Worm (Caenorhabditis elegans) whole organism, young adult: ENCODE measurements around the gene srd-11.

ENCODE experiments used
- B0035.1 ChIP-seq: sonication (generic microtip); optimal IDR thresholded peaks from 2 replicates; lab custom pipeline; 2016; ENCODE audit warnings: missing genetic modification characterization, mild to moderate bottlenecking, missing compliant biosample characterization, missing genotype, missing genetic modification reagents
- F39B2.1 ChIP-seq: fragments of 200-800 bp; sonication (Bioruptor generic); IDR thresholded peaks from 2 replicates; pipeline ENCODE4 v1.3.6; 2022; ENCODE audit warnings: missing genetic modification reagents, missing genetic modification characterization, missing compliant biosample characterization
- F52B5.7 ChIP-seq: sonication (generic microtip); optimal IDR thresholded peaks from 2 replicates; lab custom pipeline; 2016; ENCODE audit warnings: mild to moderate bottlenecking, missing genetic modification characterization, missing compliant biosample characterization
- F55B11.4 ChIP-seq: sonication (generic microtip); optimal IDR thresholded peaks from 2 replicates; lab custom pipeline; 2016; ENCODE audit warnings: missing compliant biosample characterization, missing genetic modification characterization, borderline replicate concordance; ENCODE audit not compliant: insufficient read depth
- F57C9.4 ChIP-seq: sonication (generic microtip); optimal IDR thresholded peaks from 2 replicates; lab custom pipeline; 2017; ENCODE audit warnings: mild to moderate bottlenecking, missing genetic modification characterization, missing compliant biosample characterization
- K12H6.12 ChIP-seq: fragments of 200-800 bp; sonication (Bioruptor generic); optimal IDR thresholded peaks from 2 replicates; lab custom pipeline; 2018; ENCODE audit warnings: mild to moderate bottlenecking, missing genetic modification characterization, missing compliant biosample characterization
- Y53G8AR.9 ChIP-seq: fragments of 200-800 bp; sonication (Bioruptor generic); conservative IDR thresholded peaks from 2 replicates; pipeline ENCODE4 v1.3.6; 2022; ENCODE audit warnings: missing genetic modification reagents, missing genetic modification characterization, missing compliant biosample characterization
- Y56A3A.18 ChIP-seq: fragments of 200-800 bp; sonication (Bioruptor generic); IDR thresholded peaks from 2 replicates; pipeline ENCODE4 v1.3.6; 2022; ENCODE audit warnings: missing genetic modification reagents, missing genetic modification characterization, missing compliant biosample characterization
- ama-1 ChIP-seq, 3 experiments: fragments of 150-350 bp in 1 of 3; sonication (generic microtip) in 2 of 3; optimal IDR thresholded peaks; 2 replicates each; lab custom pipeline; 2014 to 2018; ENCODE audit warnings: missing biosample characterization in 2 of 3, missing genetic modification characterization in 2 of 3, missing genetic modification reagents in 2 of 3
- atf-7 ChIP-seq: sonication (generic microtip); optimal IDR thresholded peaks from 2 replicates; lab custom pipeline; 2017; ENCODE audit warnings: mild to moderate bottlenecking, missing genetic modification characterization, missing compliant biosample characterization
- athp-1 ChIP-seq: sonication (generic microtip); optimal IDR thresholded peaks from 2 replicates; lab custom pipeline; 2017; ENCODE audit warnings: mild to moderate bottlenecking, missing genetic modification characterization, missing compliant biosample characterization
- attf-3 ChIP-seq: fragments of 200-800 bp; sonication (Bioruptor generic); conservative IDR thresholded peaks from 2 replicates; pipeline ENCODE4 v1.3.6; 2022; ENCODE audit warnings: missing genetic modification reagents, missing genetic modification characterization, missing compliant biosample characterization
- attf-5 ChIP-seq: fragments of 200-800 bp; sonication (Bioruptor generic); optimal IDR thresholded peaks from 2 replicates; lab custom pipeline; 2018; ENCODE audit warnings: mild to moderate bottlenecking, missing genetic modification characterization, missing compliant biosample characterization
- attf-6 ChIP-seq: fragments of 200-800 bp; sonication (Bioruptor generic); IDR thresholded peaks from 2 replicates; pipeline ENCODE4 v1.3.6; 2022; ENCODE audit warnings: missing genetic modification reagents, missing genetic modification characterization, missing compliant biosample characterization
- cebp-1 ChIP-seq, 2 experiments: fragments of 200-800 bp in 1 of 2; sonication (Bioruptor generic) in 1 of 2; sonication (generic microtip) in 1 of 2; IDR thresholded peaks in 1 of 2; optimal IDR thresholded peaks in 1 of 2; 2 replicates each; pipeline versions ENCODE4 v1.3.6 to Lab custom; 2017 to 2022; ENCODE audit warnings: missing compliant biosample characterization in 2 of 2, missing genetic modification characterization in 2 of 2, mild to moderate bottlenecking in 1 of 2, missing genetic modification reagents in 1 of 2, moderate library complexity in 1 of 2
- ceh-27 ChIP-seq: fragments of 200-800 bp; sonication (Bioruptor generic); optimal IDR thresholded peaks from 2 replicates; lab custom pipeline; 2018; ENCODE audit warnings: mild to moderate bottlenecking, missing genetic modification characterization, moderate library complexity, missing compliant biosample characterization
- die-1 ChIP-seq: sonication (generic microtip); optimal IDR thresholded peaks from 2 replicates; lab custom pipeline; 2016; ENCODE audit warnings: missing genotype, mild to moderate bottlenecking, missing genetic modification characterization, missing compliant biosample characterization
- dpff-1 ChIP-seq: sonication (generic microtip); optimal IDR thresholded peaks from 2 replicates; lab custom pipeline; 2017; ENCODE audit warnings: mild to moderate bottlenecking, missing genetic modification characterization, missing compliant biosample characterization
- efl-1 ChIP-seq: fragments of 150-350 bp; optimal IDR thresholded peaks from 2 replicates; lab custom pipeline; 2014; ENCODE audit warnings: missing biosample characterization, missing genetic modification reagents, missing genetic modification characterization
- egl-44 ChIP-seq: fragments of 200-800 bp; sonication (Bioruptor generic); IDR thresholded peaks from 2 replicates; pipeline ENCODE4 v1.3.6; 2022; ENCODE audit warnings: missing genetic modification reagents, missing genetic modification characterization, missing compliant biosample characterization
- fkh-3 ChIP-seq: sonication (generic microtip); optimal IDR thresholded peaks from 2 replicates; lab custom pipeline; 2016; ENCODE audit warnings: mild to moderate bottlenecking, missing genetic modification characterization, missing compliant biosample characterization
- him-1 ChIP-seq: sonication (generic microtip); optimal IDR thresholded peaks from 2 replicates; lab custom pipeline; 2016; ENCODE audit warnings: missing genotype, missing genetic modification reagents, missing genetic modification characterization, missing compliant biosample characterization
- hrde-1 ChIP-seq: sonication (generic microtip); optimal IDR thresholded peaks from 2 replicates; lab custom pipeline; 2016; ENCODE audit warnings: missing genetic modification characterization, mild to moderate bottlenecking, missing compliant biosample characterization, moderate library complexity, missing genotype, missing genetic modification reagents, borderline replicate concordance
- let-526 ChIP-seq: fragments of 200-800 bp; sonication (Bioruptor generic); IDR thresholded peaks from 2 replicates; pipeline ENCODE4 v1.3.6; 2022; ENCODE audit warnings: missing genetic modification reagents, missing genetic modification characterization, missing compliant biosample characterization
- lin-40 ChIP-seq: sonication (generic microtip); optimal IDR thresholded peaks from 2 replicates; lab custom pipeline; 2016; ENCODE audit warnings: missing genetic modification characterization, mild to moderate bottlenecking, missing compliant biosample characterization, missing genotype, missing genetic modification reagents
- lin-54 ChIP-seq: fragments of 200-800 bp; sonication (Bioruptor generic); optimal IDR thresholded peaks from 2 replicates; lab custom pipeline; 2018; ENCODE audit warnings: mild to moderate bottlenecking, missing genetic modification characterization, missing compliant biosample characterization
- lsl-1 ChIP-seq: fragments of 200-800 bp; sonication (Bioruptor generic); optimal IDR thresholded peaks from 2 replicates; lab custom pipeline; 2018; ENCODE audit warnings: mild to moderate bottlenecking, missing genetic modification characterization, moderate library complexity, missing compliant biosample characterization
- madf-6 ChIP-seq: fragments of 200-800 bp; sonication (Bioruptor generic); IDR thresholded peaks from 2 replicates; pipeline ENCODE4 v1.3.6; 2022; ENCODE audit warnings: missing genetic modification reagents, missing genetic modification characterization, missing compliant biosample characterization
- mcd-1 ChIP-seq: fragments of 200-800 bp; sonication (Bioruptor generic); IDR thresholded peaks from 2 replicates; pipeline ENCODE4 v1.3.6; 2022; ENCODE audit warnings: missing genetic modification reagents, missing genetic modification characterization, missing compliant biosample characterization
- mxl-1 ChIP-seq: sonication (generic microtip); optimal IDR thresholded peaks from 2 replicates; lab custom pipeline; 2016; ENCODE audit warnings: missing genetic modification characterization, missing compliant biosample characterization
- nfyb-1 ChIP-seq: fragments of 200-800 bp; sonication (Bioruptor generic); IDR thresholded peaks from 2 replicates; pipeline ENCODE4 v1.3.6; 2022; ENCODE audit warnings: missing genetic modification reagents, missing genetic modification characterization, missing compliant biosample characterization
- nhr-27 ChIP-seq: fragments of 200-800 bp; sonication (Bioruptor generic); optimal IDR thresholded peaks from 2 replicates; lab custom pipeline; 2018; ENCODE audit warnings: mild to moderate bottlenecking, missing genetic modification characterization, moderate library complexity, missing compliant biosample characterization
- nhr-90 ChIP-seq: sonication (generic microtip); optimal IDR thresholded peaks from 2 replicates; lab custom pipeline; 2016; ENCODE audit warnings: missing genotype, mild to moderate bottlenecking, missing genetic modification characterization, missing compliant biosample characterization
- pha-4 ChIP-seq: fragments of 150-350 bp; sonication (generic microtip); optimal IDR thresholded peaks from 2 replicates; lab custom pipeline; 2014; ENCODE audit warnings: missing biosample characterization, missing genetic modification reagents, missing genetic modification characterization
- repo-1 ChIP-seq: sonication (generic microtip); optimal IDR thresholded peaks from 2 replicates; lab custom pipeline; 2017; ENCODE audit warnings: mild to moderate bottlenecking, missing genetic modification characterization, missing compliant biosample characterization
- sdz-38 ChIP-seq: sonication (generic microtip); optimal IDR thresholded peaks from 2 replicates; lab custom pipeline; 2016; ENCODE audit warnings: missing genotype, missing genetic modification characterization, missing compliant biosample characterization
- snpc-4 ChIP-seq, 5 experiments: fragments of 150-350 bp in 1 of 5; sonication (generic microtip) in 4 of 5; optimal IDR thresholded peaks; 2 replicates each; lab custom pipeline; 2014 to 2018; ENCODE audit warnings: missing genetic modification characterization in 5 of 5, missing biosample characterization in 3 of 5, antibody characterized with exemption in 2 of 5, mild to moderate bottlenecking in 2 of 5, missing compliant biosample characterization in 2 of 5, missing genotype in 2 of 5, moderate library complexity in 2 of 5, missing genetic modification reagents in 1 of 5
- tbp1 ChIP-seq: fragments of 200-800 bp; sonication (Bioruptor generic); optimal IDR thresholded peaks from 2 replicates; lab custom pipeline; 2018; ENCODE audit warnings: mild to moderate bottlenecking, missing genetic modification characterization, missing compliant biosample characterization
- tlf-1 ChIP-seq: fragments of 200-800 bp; sonication (Bioruptor generic); optimal IDR thresholded peaks from 2 replicates; lab custom pipeline; 2018; ENCODE audit warnings: mild to moderate bottlenecking, missing genetic modification characterization, missing compliant biosample characterization
- unc-62 ChIP-seq: fragments of 150-350 bp; optimal IDR thresholded peaks from 2 replicates; lab custom pipeline; 2014; ENCODE audit warnings: missing biosample characterization, missing genetic modification reagents, missing genetic modification characterization
- zim-3 ChIP-seq: sonication (generic microtip); optimal IDR thresholded peaks from 2 replicates; lab custom pipeline; 2017; ENCODE audit warnings: mild to moderate bottlenecking, missing genetic modification characterization, moderate library complexity, missing compliant biosample characterization
- ztf-18 ChIP-seq: sonication (generic microtip); optimal IDR thresholded peaks from 2 replicates; lab custom pipeline; 2016; ENCODE audit warnings: missing genotype, mild to moderate bottlenecking, missing genetic modification characterization, missing compliant biosample characterization
- ztf-22 ChIP-seq: fragments of 200-800 bp; sonication (Bioruptor generic); optimal IDR thresholded peaks from 2 replicates; lab custom pipeline; 2018; ENCODE audit warnings: mild to moderate bottlenecking, missing genetic modification characterization, moderate library complexity, missing compliant biosample characterization
- ztf-25 ChIP-seq: fragments of 200-800 bp; sonication (Bioruptor generic); IDR thresholded peaks from 2 replicates; pipeline ENCODE4 v1.3.6; 2022; ENCODE audit warnings: missing genetic modification reagents, missing genetic modification characterization, missing compliant biosample characterization
- ztf-26 ChIP-seq: sonication (generic microtip); optimal IDR thresholded peaks from 2 replicates; lab custom pipeline; 2017; ENCODE audit warnings: missing genetic modification characterization, missing compliant biosample characterization
- ztf-6 ChIP-seq: fragments of 200-800 bp; sonication (Bioruptor generic); IDR thresholded peaks from 2 replicates; pipeline ENCODE4 v1.3.6; 2022; ENCODE audit warnings: missing genetic modification reagents, missing genetic modification characterization, missing compliant biosample characterization

srd-11 gene

DNA sequence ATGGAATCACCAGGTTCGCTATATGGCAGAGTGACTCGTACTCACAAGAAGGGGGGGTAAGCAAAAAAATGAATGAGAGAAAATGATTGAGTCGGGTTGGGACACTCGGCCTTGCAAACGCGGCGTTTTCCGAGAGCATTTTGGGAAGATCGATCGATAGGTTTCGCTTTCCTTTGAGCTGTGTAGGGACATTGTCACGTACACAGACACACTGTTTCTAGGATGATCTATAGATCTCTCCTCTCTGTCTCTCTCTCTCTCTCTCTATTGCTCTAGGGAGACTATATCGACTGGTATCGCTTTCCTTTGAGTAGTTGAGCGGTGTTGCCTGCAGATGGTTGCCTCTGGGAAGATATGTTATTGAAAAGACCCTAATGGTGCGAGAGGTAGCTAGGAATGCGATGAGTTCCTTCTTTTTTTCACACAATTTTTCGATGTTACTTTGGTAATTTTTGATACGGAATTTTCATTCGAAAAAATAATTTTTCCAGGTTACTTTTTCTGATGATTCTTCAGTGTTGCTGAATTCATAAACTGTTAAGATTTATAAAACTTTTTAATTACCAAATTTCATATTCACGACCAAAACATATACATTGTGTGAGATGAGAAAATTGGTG, 30.2 kb upstream of the srd-11 start, which contains the start of gene H37A05.4:
TSS of gene H37A05.4 (minus strand) at position 51 of the 620 bp plus-strand sequence.
- no peak for TF ChIP-seq efl-1 (GFP tag; lab: Kevin White, UChicago)
- TF ChIP-seq mcd-1 (GFP tag; lab: Robert Waterston, UW), result peak; percentile 53
- no peak for TF ChIP-seq attf-3 (GFP tag; lab: Robert Waterston, UW)
- peak; percentile 51 for TF ChIP-seq nhr-90 (tag; lab: Kevin White, UChicago)
- TF ChIP-seq nhr-27 (tag; lab: Kevin White, UChicago), result peak; percentile 50
- TF ChIP-seq F39B2.1 (GFP tag; lab: Robert Waterston, UW), result no peak
- no peak for TF ChIP-seq snpc-4 (GFP tag; optimal IDR thresholded peaks at IDR 0.05; lab: Kevin White, UChicago)
- TF ChIP-seq snpc-4 (tag; optimal IDR thresholded peaks at IDR 0.05; lab: Kevin White, UChicago), result peak in 2 of 4 experiments; percentile 38 to 44
- no peak for TF ChIP-seq pha-4
- TF ChIP-seq Y53G8AR.9, result peak; percentile 91
- TF ChIP-seq sdz-38 (tag; lab: Kevin White, UChicago), result no peak
- peak; percentile 86 for TF ChIP-seq F52B5.7 (tag; lab: Kevin White, UChicago)
- no peak for TF ChIP-seq F55B11.4
- peak; percentile 89 for TF ChIP-seq athp-1 (tag; lab: Kevin White, UChicago)
- TF ChIP-seq zim-3 (tag; lab: Kevin White, UChicago), result peak; percentile 84
- peak; percentile 50; the same call in 1 of the 2 replicates for TF ChIP-seq madf-6 (GFP tag; lab: Robert Waterston, UW)
- no peak for TF ChIP-seq ceh-27
- no peak for TF ChIP-seq ztf-6 (GFP tag; lab: Robert Waterston, UW)
- peak; percentile 39 for TF ChIP-seq tbp1 (GFP tag; lab: Kevin White, UChicago)
- TF ChIP-seq attf-5 (GFP tag; lab: Kevin White, UChicago), result peak; percentile 31
- TF ChIP-seq mxl-1 (tag; lab: Kevin White, UChicago), result no peak
- peak; percentile 90 for TF ChIP-seq dpff-1 (tag; lab: Kevin White, UChicago)
- TF ChIP-seq F57C9.4 (tag; lab: Kevin White, UChicago), result peak; percentile 91
- TF ChIP-seq hrde-1 (tag; lab: Kevin White, UChicago), result peak; percentile 5
- TF ChIP-seq atf-7 (tag; lab: Kevin White, UChicago), result peak; percentile 72
- TF ChIP-seq egl-44 (GFP tag; lab: Robert Waterston, UW), result peak; percentile 56; the same call in 1 of the 2 replicates
- peak; percentile 8 for TF ChIP-seq lin-54 (GFP tag; lab: Kevin White, UChicago)
- TF ChIP-seq ama-1 (optimal IDR thresholded peaks at IDR 0.05; lab: Kevin White, UChicago), result peak; percentile 66
- TF ChIP-seq ama-1 (GFP tag; optimal IDR thresholded peaks at IDR 0.05; lab: Kevin White, UChicago), result peak; percentile 8 to 62
- TF ChIP-seq him-1 (tag; lab: Kevin White, UChicago), result peak; percentile 58
- no peak for TF ChIP-seq fkh-3
- TF ChIP-seq ztf-25 (GFP tag; lab: Robert Waterston, UW), result no peak
- TF ChIP-seq B0035.1 (tag; lab: Kevin White, UChicago), result peak; percentile 66
- peak; percentile 90 for TF ChIP-seq nfyb-1 (GFP tag; lab: Robert Waterston, UW)
- 0 out of 2 replicates have a peak, but pooled peaks have one; percentile 13 for TF ChIP-seq let-526 (GFP tag; lab: Robert Waterston, UW)
- TF ChIP-seq Y56A3A.18 (GFP tag; lab: Robert Waterston, UW), result no peak; the same call in none of the 2 replicates
- TF ChIP-seq cebp-1 (GFP tag; IDR thresholded peaks at IDR 0.05; lab: Robert Waterston, UW), result no peak
- peak; percentile 81 for TF ChIP-seq cebp-1 (tag; optimal IDR thresholded peaks at IDR 0.05; lab: Kevin White, UChicago)
- no peak for TF ChIP-seq unc-62 (GFP tag; lab: Kevin White, UChicago)
- TF ChIP-seq K12H6.12 (tag; lab: Kevin White, UChicago), result peak; percentile 41
- TF ChIP-seq tlf-1 (GFP tag; lab: Kevin White, UChicago), result peak; percentile 74
- peak; percentile 10 for TF ChIP-seq ztf-22 (GFP tag; lab: Kevin White, UChicago)
- peak; percentile 14 for TF ChIP-seq lsl-1 (GFP tag; lab: Kevin White, UChicago)
- TF ChIP-seq ztf-26, result peak; percentile 68
- TF ChIP-seq repo-1 (tag; lab: Kevin White, UChicago), result peak; percentile 85
- TF ChIP-seq die-1, result peak; percentile 30
- TF ChIP-seq lin-40 (tag; lab: Kevin White, UChicago), result peak; percentile 65
- peak; percentile 13 for TF ChIP-seq ztf-18 (tag; lab: Kevin White, UChicago)
- 0 out of 2 replicates have a peak, but pooled peaks have one; percentile 43 for TF ChIP-seq attf-6 (GFP tag; lab: Robert Waterston, UW)
